Fruit fly (Drosophila melanogaster): ENCODE data around the gene Uba4.

The Uba4 gene

DNA sequence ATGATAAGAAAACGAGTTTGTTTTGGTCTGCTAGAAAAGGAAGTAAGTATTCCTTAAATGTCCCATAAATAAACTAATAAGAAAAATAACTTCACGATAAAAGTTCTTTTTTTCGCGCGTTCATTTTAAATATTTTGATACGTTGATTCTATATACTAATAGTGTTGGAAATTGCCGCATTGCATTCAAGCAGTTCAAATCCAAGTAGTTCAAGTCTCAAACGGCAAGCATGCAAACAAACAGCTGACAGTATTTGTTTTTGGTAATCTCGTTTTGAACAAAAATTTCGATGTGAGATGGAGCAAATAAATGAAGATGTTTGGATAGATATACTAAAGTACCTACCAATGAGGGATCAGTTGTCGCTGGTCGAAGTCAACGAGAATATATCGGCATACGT lies 28.5 kb upstream of the Uba4 start, which contains the start of gene CG13088:
TSS of gene CG13088 (plus strand) at position 247 of the 400 bp plus-strand sequence.
- TF ChIP-seq Sin3A (optimal IDR thresholded peaks at IDR 0.05) (no peak), psq (optimal IDR thresholded peaks at IDR 0.05) (no peak), ttk (optimal IDR thresholded peaks at IDR 0.05) (no peak), h (optimal IDR thresholded peaks at IDR 0.05) (no peak), insv (optimal IDR thresholded peaks at IDR 0.05) (no peak), Myc (optimal IDR thresholded peaks at IDR 0.05) (no peak)

DNA sequence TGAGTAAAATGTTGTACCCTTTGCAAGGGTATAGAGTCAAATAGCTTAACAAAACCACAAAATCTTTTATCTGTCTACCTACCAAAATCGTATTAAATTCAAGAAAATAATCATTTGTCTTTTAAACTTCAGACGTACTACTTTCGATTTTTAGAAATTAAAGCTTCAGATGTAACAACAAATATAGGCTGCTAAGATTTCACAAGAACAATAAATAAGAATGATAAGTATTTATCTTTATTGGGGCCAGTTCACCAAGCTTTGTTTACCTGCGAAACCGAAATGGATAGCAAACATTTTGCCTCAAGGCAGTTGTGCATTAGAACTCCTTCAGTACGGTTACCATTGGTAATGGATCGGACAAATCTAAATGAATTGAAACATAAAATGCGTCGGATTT lies 26.8 kb upstream of the Uba4 start, which contains the start of gene CG43400:
TSS of gene CG43400 (plus strand) at position 301 of the 400 bp plus-strand sequence.
- TF ChIP-seq h (optimal IDR thresholded peaks at IDR 0.05), result no peak
- no peak for TF ChIP-seq insv (optimal IDR thresholded peaks at IDR 0.05)
- TF ChIP-seq Sin3A (optimal IDR thresholded peaks at IDR 0.05), result no peak
- TF ChIP-seq psq (optimal IDR thresholded peaks at IDR 0.05), result no peak
- TF ChIP-seq ttk (optimal IDR thresholded peaks at IDR 0.05), result no peak
- TF ChIP-seq Myc (optimal IDR thresholded peaks at IDR 0.05), result no peak

- TF ChIP-seq Myc (optimal IDR thresholded peaks at IDR 0.05) (no peak), h (optimal IDR thresholded peaks at IDR 0.05) (no peak), Sin3A (optimal IDR thresholded peaks at IDR 0.05) (no peak), ttk (optimal IDR thresholded peaks at IDR 0.05) (no peak), insv (optimal IDR thresholded peaks at IDR 0.05) (no peak), psq (optimal IDR thresholded peaks at IDR 0.05) (no peak)
Measured at dm6 chr2L:8496269-8496668, 20.9 kb upstream of the Uba4 start, which contains the start of gene Bace. Gene Bace, minus strand, starts transcription at chr2L:8496307.

DNA sequence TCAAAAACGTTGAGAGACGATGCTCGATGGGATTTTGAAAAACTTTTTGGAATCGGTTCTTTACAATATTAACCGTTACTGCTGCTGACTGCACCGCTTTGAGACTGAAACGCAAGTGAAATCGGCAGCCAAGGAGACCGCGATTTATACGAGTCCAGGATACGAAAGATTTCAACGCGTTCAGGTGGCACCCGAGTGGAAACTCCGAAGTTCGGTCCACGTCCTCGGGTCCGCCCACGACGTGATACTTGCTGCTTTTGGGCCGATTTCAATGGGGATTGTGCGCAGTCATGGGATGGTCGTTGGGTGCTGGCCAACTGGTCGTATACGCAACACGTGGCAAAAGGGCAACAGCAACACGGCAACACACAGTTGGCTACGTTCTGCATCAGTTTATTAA lies 10.5 kb upstream of the Uba4 start, which contains the start of gene Dh31:
TSS of gene Dh31 (minus strand) at position 117 of the 400 bp plus-strand sequence.
- TF ChIP-seq psq (optimal IDR thresholded peaks at IDR 0.05), result no peak
- TF ChIP-seq insv (optimal IDR thresholded peaks at IDR 0.05), result no peak
- TF ChIP-seq Sin3A (optimal IDR thresholded peaks at IDR 0.05), result no peak
- no peak for TF ChIP-seq Myc (optimal IDR thresholded peaks at IDR 0.05)
- TF ChIP-seq h (optimal IDR thresholded peaks at IDR 0.05), result no peak
- TF ChIP-seq ttk (optimal IDR thresholded peaks at IDR 0.05), result no peak

DNA sequence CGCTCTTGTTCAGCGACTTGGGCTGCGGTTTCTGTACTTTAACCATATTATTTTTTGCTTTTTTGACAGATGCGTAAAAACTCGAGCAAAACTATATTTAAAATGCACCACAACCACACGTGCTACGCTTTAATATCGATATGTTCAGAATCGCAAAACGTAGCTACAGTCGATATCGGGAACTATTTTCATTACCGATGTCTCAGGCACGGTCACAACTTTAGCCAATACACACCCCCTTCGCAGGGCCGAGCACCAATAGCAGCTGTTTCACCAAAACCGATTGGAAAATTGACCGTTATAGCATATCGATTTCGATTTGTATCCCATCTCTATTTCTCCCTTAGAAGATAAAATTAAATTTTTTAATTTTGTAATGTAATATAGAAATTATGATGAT lies 5.5 kb upstream of the Uba4 start, which contains the start of gene CG13096:
TSS of gene CG13096 (minus strand) at position 144 of the 400 bp plus-strand sequence.
- TF ChIP-seq Myc (optimal IDR thresholded peaks at IDR 0.05) (no peak), psq (optimal IDR thresholded peaks at IDR 0.05) (no peak)

dm6 chr2L:8514748-8515147 lies 2.5 kb upstream of the Uba4 start, which contains the start of the genes CG13097 and PIG-U:
Gene CG13097, minus strand, starts transcription at chr2L:8514868.
Gene PIG-U, plus strand, starts transcription at chr2L:8515096.
- TF ChIP-seq psq (optimal IDR thresholded peaks at IDR 0.05), result no peak

dm6 chr2L:8519390-8519789 lies 2.2 kb downstream of the Uba4 start, which contains the start of gene Sgp:
Gene Sgp, plus strand, starts transcription at chr2L:8519690.
- TF ChIP-seq Sin3A (optimal IDR thresholded peaks at IDR 0.05), result no peak
- TF ChIP-seq insv (optimal IDR thresholded peaks at IDR 0.05), result no peak
- TF ChIP-seq Myc (optimal IDR thresholded peaks at IDR 0.05), result no peak
- TF ChIP-seq ttk (optimal IDR thresholded peaks at IDR 0.05), result no peak
- no peak for TF ChIP-seq h (optimal IDR thresholded peaks at IDR 0.05)

DNA sequence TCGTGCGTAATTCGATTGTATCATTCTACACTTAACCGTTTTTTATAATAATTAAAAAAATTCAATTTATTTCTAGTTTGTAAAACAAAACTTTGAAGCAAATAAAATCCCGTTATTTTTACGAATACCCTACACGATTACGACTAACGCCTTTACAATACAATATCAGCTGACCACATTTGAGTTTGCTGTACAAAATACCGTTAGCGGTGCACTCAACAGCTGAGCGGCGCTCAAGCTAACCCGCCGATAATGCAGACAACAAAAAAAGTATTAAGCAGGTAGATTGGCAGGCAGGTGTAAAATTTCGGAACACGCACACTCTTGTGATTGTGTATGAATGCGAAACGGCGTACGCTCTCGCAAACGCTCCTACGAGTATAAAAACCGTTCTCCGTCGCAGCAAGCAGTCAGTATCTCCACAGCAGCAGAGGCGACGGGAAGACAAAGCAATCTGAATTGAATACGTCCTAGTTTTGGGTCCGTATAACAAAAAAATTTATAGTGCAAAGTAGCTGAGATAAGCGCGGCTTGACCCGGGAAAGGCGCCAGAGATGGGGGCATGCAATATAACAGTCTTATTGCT lies 4.6 kb downstream of the Uba4 start, which contains the start of gene Acer:
TSS of gene Acer (plus strand) at position 210 of the 586 bp plus-strand sequence.
- TF ChIP-seq psq (optimal IDR thresholded peaks at IDR 0.05) (no peak), Myc (optimal IDR thresholded peaks at IDR 0.05) (no peak), ttk (optimal IDR thresholded peaks at IDR 0.05) (no peak), insv (optimal IDR thresholded peaks at IDR 0.05) (no peak), Sin3A (optimal IDR thresholded peaks at IDR 0.05) (no peak), h (optimal IDR thresholded peaks at IDR 0.05) (no peak)

DNA sequence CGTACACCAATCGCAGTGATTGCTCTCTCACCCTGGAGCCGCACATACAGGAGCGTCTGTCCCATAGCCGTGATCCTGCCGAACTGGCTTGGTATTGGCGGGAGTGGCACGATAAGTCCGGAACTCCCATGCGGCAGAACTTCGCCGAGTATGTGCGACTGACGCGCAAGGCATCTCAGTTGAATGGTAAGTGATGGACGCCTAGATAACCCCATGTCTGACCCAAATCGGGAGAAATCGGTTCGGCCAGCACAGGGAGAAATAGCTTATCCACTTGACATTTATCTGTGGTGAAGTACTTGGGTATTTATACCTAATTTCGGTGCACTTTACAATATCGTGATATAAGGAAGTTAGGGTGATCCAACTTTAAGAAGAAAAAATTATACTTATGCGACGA lies 5.6 kb downstream of the Uba4 start:
- TF ChIP-seq psq (optimal IDR thresholded peaks at IDR 0.05) (no peak), h (optimal IDR thresholded peaks at IDR 0.05) (no peak), insv (optimal IDR thresholded peaks at IDR 0.05) (no peak), Myc (optimal IDR thresholded peaks at IDR 0.05) (no peak), ttk (optimal IDR thresholded peaks at IDR 0.05) (no peak), Sin3A (optimal IDR thresholded peaks at IDR 0.05) (no peak)

DNA sequence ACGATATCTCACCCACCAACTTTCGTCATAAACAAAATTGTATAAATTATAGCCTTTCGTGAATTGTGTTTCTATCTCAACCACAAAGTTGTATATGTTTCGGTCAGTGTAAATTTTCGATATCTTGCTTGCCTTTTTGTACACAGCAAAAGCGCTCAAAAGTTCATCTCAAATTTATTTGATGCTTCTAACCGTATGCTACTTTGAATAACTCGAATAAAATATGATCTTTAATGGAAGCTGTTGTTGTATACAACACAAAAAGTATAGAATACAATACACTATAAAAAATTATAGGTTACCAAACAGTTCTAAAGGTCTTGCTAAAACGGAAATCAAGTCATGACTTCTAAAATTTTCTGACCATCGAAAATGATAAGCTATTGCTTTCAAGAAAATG lies 7.8 kb downstream of the Uba4 start:
- no peak for TF ChIP-seq ttk (optimal IDR thresholded peaks at IDR 0.05)
- TF ChIP-seq psq (optimal IDR thresholded peaks at IDR 0.05), result no peak
- TF ChIP-seq insv (optimal IDR thresholded peaks at IDR 0.05), result no peak
- no peak for TF ChIP-seq Myc (optimal IDR thresholded peaks at IDR 0.05)
- no peak for TF ChIP-seq Sin3A (optimal IDR thresholded peaks at IDR 0.05)
- no peak for TF ChIP-seq h (optimal IDR thresholded peaks at IDR 0.05)

DNA sequence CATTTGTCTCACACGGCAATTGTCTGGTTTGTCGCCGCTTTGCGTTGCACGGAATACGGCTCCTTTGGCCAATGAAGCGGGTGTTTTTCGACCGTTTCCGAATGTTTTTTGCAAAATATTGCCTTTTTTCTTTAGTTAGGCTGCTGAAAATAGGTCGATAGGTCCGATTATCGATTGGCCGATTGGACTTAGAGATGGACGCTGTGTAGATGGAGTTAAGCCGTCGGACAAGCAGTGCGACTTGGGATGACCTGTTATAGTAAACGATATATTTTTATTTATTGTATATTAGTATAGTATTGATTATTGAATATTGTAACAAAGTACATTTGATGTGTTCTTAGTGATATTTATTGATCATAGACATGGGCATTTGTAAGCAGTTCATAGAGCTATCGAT lies 11.1 kb downstream of the Uba4 start, which contains the start of the genes lmgA and lmgB:
TSS of gene lmgA (minus strand) at position 301 of the 400 bp plus-strand sequence.
TSS of gene lmgB (minus strand) at position 301 of the 400 bp plus-strand sequence.
- TF ChIP-seq psq (optimal IDR thresholded peaks at IDR 0.05) (no peak), insv (optimal IDR thresholded peaks at IDR 0.05) (no peak), ttk (optimal IDR thresholded peaks at IDR 0.05) (no peak), Myc (optimal IDR thresholded peaks at IDR 0.05) (no peak)

DNA sequence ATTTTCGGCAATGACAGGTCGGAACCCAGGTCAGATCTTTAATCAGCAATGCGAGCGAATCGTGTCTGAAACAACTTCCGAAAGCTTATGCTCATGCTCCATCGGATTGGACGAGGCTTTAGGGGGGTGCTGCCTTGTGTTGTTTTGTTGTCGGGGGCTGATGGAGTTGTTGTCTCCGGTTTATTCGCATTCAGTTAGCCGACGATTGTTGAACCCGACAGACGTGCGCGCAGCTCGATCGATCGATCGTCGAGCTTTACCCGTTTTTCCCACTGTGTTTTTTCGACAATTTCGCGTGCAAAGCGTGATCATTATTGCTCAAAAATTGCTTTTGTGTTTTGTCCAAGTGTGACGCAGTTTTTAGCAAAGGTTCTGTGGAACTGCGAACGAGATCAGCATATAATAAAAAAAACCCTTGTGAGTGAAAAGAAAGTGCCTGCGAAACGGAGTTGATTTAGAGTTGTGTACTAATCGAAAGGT lies 11.8 kb downstream of the Uba4 start, which contains the start of gene CG17834:
TSS of gene CG17834 (plus strand) at position 191 of the 480 bp plus-strand sequence.
- TF ChIP-seq Sin3A (optimal IDR thresholded peaks at IDR 0.05), result no peak
- no peak for TF ChIP-seq Myc (optimal IDR thresholded peaks at IDR 0.05)
- TF ChIP-seq insv (optimal IDR thresholded peaks at IDR 0.05), result no peak
- TF ChIP-seq psq (optimal IDR thresholded peaks at IDR 0.05), result no peak

- TF ChIP-seq h (optimal IDR thresholded peaks at IDR 0.05) (no peak), insv (optimal IDR thresholded peaks at IDR 0.05) (no peak), Sin3A (optimal IDR thresholded peaks at IDR 0.05) (no peak)
Measured at dm6 chr2L:8530189-8530588, 13.0 kb downstream of the Uba4 start.

All from Kc167 (cell line).